Worm (Caenorhabditis elegans) whole organism, mixed stage, embryonic: Measurements from ENCODE around the gene tbb-1.
A peak's percentile ranks its signal among the peaks of the same experiment; 100 is the strongest.

Source experiments
- bed-3 ChIP-seq: fragments of 200-800 bp; sonication (Bioruptor generic); optimal IDR thresholded peaks from 3 replicates; lab custom pipeline; 2018; ENCODE audit warnings: mild to moderate bottlenecking, missing genetic modification characterization, moderate library complexity, missing compliant biosample characterization
- ceh-39 ChIP-seq: fragments of 150-350 bp; optimal IDR thresholded peaks from 2 replicates; lab custom pipeline; 2014; ENCODE audit warnings: missing biosample characterization, missing genetic modification characterization
- elt-1 ChIP-seq: sonication (generic microtip); optimal IDR thresholded peaks from 2 replicates; lab custom pipeline; 2017; ENCODE audit warnings: missing genetic modification characterization, mild to moderate bottlenecking, missing compliant biosample characterization, antibody characterized with exemption, moderate library complexity, borderline replicate concordance; ENCODE audit not compliant: insufficient read depth
- hlh-1 ChIP-seq: fragments of 150-350 bp; optimal IDR thresholded peaks from 2 replicates; lab custom pipeline; 2014; ENCODE audit warnings: missing biosample characterization, missing genetic modification reagents, missing genetic modification characterization
- mab-5 ChIP-seq: fragments of 150-350 bp; optimal IDR thresholded peaks from 2 replicates; lab custom pipeline; 2014; ENCODE audit warnings: missing biosample characterization, missing genetic modification characterization
- nhr-76 ChIP-seq: sonication (generic microtip); optimal IDR thresholded peaks from 2 replicates; lab custom pipeline; 2017; ENCODE audit warnings: missing biosample characterization, missing genetic modification characterization
- sem-2 ChIP-seq: fragments of 200-800 bp; sonication (Bioruptor generic); optimal IDR thresholded peaks from 2 replicates; lab custom pipeline; 2018; ENCODE audit warnings: mild to moderate bottlenecking, missing genetic modification characterization, missing compliant biosample characterization
- snpc-4 ChIP-seq: fragments of 150-350 bp; optimal IDR thresholded peaks from 2 replicates; lab custom pipeline; 2014; ENCODE audit warnings: missing biosample characterization, missing genetic modification characterization
- tbx-8 ChIP-seq: fragments of 200-800 bp; sonication (Bioruptor generic); optimal IDR thresholded peaks from 2 replicates; lab custom pipeline; 2018; ENCODE audit warnings: mild to moderate bottlenecking, missing genetic modification characterization, moderate library complexity, missing compliant biosample characterization
- unc-62 ChIP-seq: fragments of 150-350 bp; optimal IDR thresholded peaks from 2 replicates; lab custom pipeline; 2014; ENCODE audit warnings: missing biosample characterization, missing genetic modification reagents, missing genetic modification characterization
- zip-8 ChIP-seq: fragments of 150-350 bp; optimal IDR thresholded peaks from 2 replicates; lab custom pipeline; 2014; ENCODE audit warnings: missing biosample characterization, missing genetic modification characterization

DNA sequence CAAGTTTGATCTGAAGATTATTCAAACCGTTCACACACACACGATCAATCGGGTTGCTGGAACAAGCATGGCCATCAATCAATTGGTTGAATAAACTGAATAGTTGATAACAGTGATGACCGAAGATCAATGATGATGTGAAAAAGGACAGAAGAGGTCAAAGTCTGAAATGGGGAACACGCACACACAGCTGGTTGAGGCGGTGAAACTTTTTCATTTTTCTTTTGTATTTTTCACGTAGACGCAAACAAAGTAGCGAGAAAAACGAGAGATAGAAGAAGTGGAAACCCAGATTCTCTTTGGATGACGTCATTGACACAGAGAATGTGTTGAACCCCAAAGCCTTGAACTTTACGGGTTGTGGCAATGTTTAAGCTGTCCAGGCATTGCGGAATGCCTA is 24.8 kb downstream of the tbb-1 start:
- TF ChIP-seq ceh-39 (tag; lab: Kevin White, UChicago) (no peak), snpc-4 (tag; lab: Kevin White, UChicago) (no peak), tbx-8 (GFP tag; lab: Kevin White, UChicago) (no peak), mab-5 (no peak), nhr-76 (tag; lab: Kevin White, UChicago) (no peak), sem-2 (GFP tag; lab: Kevin White, UChicago) (no peak), zip-8 (tag; lab: Kevin White, UChicago) (peak; percentile 11), elt-1 (tag; lab: Kevin White, UChicago) (no peak), bed-3 (GFP tag; lab: Kevin White, UChicago) (no peak), hlh-1 (tag; lab: Kevin White, UChicago) (no peak), unc-62 (no peak)
